Fruit fly (Drosophila melanogaster) whole organism, embryonic: ENCODE data around the gene Atx-1.

Experiments
- Abd-B ChIP-seq: fragments of 200-800 bp; sonication (Bioruptor generic); optimal IDR thresholded peaks from 2 replicates; lab custom pipeline; 2018; ENCODE audit warnings: missing biosample characterization, mild to moderate bottlenecking, missing genetic modification characterization, moderate library complexity
- Bgb ChIP-seq: fragments of 200-800 bp; sonication (Bioruptor generic); IDR thresholded peaks from 2 replicates; pipeline ENCODE4 v1.3.6; 2022; ENCODE audit warnings: missing biosample characterization, missing genetic modification characterization; ENCODE audit not compliant: partially characterized antibody
- Blimp-1 ChIP-seq: fragments of 200-800 bp; sonication (Bioruptor generic); optimal IDR thresholded peaks from 3 replicates; lab custom pipeline; 2018; ENCODE audit warnings: missing biosample characterization, missing genetic modification characterization, mild to moderate bottlenecking, moderate library complexity, missing genetic modification reagents
- BtbVII ChIP-seq: fragments of 200-800 bp; sonication (Bioruptor generic); optimal IDR thresholded peaks from 3 replicates; lab custom pipeline; 2017; ENCODE audit warnings: missing biosample characterization, mild to moderate bottlenecking, missing genetic modification characterization
- CG10209 ChIP-seq: fragments of 200-800 bp; sonication (Bioruptor generic); optimal IDR thresholded peaks from 3 replicates; lab custom pipeline; 2017; ENCODE audit warnings: missing biosample characterization, mild to moderate bottlenecking, missing genetic modification characterization, missing genetic modification reagents
- CG10979 ChIP-seq: fragments of 200-800 bp; sonication (Bioruptor generic); optimal IDR thresholded peaks from 2 replicates; lab custom pipeline; 2018; ENCODE audit warnings: missing biosample characterization, mild to moderate bottlenecking, missing genetic modification characterization, moderate library complexity
- CG11456 ChIP-seq: fragments of 200-800 bp; sonication (Bioruptor generic); IDR thresholded peaks from 3 replicates; pipeline ENCODE4 v1.3.6; 2022; ENCODE audit warnings: missing biosample characterization, missing genetic modification characterization
- CG12236 ChIP-seq: fragments of 200-800 bp; sonication (Bioruptor generic); optimal IDR thresholded peaks from 2 replicates; lab custom pipeline; 2016; ENCODE audit warnings: missing biosample characterization, missing genetic modification characterization
- CG1233 ChIP-seq: fragments of 200-800 bp; sonication (Bioruptor generic); optimal IDR thresholded peaks from 4 replicates; lab custom pipeline; 2018; ENCODE audit warnings: missing biosample characterization, mild to moderate bottlenecking, missing genetic modification characterization
- CG12391 ChIP-seq: fragments of 200-800 bp; sonication (Bioruptor generic); optimal IDR thresholded peaks from 3 replicates; lab custom pipeline; 2018; ENCODE audit warnings: missing biosample characterization, mild to moderate bottlenecking, missing genetic modification characterization, moderate library complexity
- CG12659 ChIP-seq: fragments of 200-800 bp; sonication (Bioruptor generic); optimal IDR thresholded peaks from 3 replicates; lab custom pipeline; 2017; ENCODE audit warnings: mild to moderate bottlenecking, missing biosample characterization, missing genetic modification reagents, missing genetic modification characterization
- CG13424 ChIP-seq: fragments of 200-800 bp; sonication (Bioruptor generic); optimal IDR thresholded peaks from 2 replicates; lab custom pipeline; 2019; ENCODE audit warnings: missing biosample characterization, mild to moderate bottlenecking, missing genetic modification characterization, moderate library complexity
- CG15696 ChIP-seq: fragments of 200-800 bp; sonication (Bioruptor generic); optimal IDR thresholded peaks from 2 replicates; lab custom pipeline; 2019; ENCODE audit warnings: missing biosample characterization, mild to moderate bottlenecking, missing genetic modification characterization, moderate library complexity
- CG1602 ChIP-seq: fragments of 200-800 bp; sonication (Bioruptor generic); optimal IDR thresholded peaks from 3 replicates; lab custom pipeline; 2016; ENCODE audit warnings: missing biosample characterization, missing genetic modification characterization
- CG16813 ChIP-seq: fragments of 200-800 bp; sonication (Bioruptor generic); IDR thresholded peaks from 3 replicates; pipeline ENCODE4 v1.3.6; 2022; ENCODE audit warnings: missing biosample characterization, missing genetic modification characterization; ENCODE audit not compliant: partially characterized antibody
- CG17359 ChIP-seq: fragments of 200-800 bp; sonication (Bioruptor generic); optimal IDR thresholded peaks from 3 replicates; lab custom pipeline; 2018; ENCODE audit warnings: missing biosample characterization, mild to moderate bottlenecking, missing genetic modification characterization, moderate library complexity
- CG30403 ChIP-seq: fragments of 200-800 bp; sonication (Bioruptor generic); optimal IDR thresholded peaks from 3 replicates; lab custom pipeline; 2016; ENCODE audit warnings: missing biosample characterization, missing genetic modification characterization
- CG31365 ChIP-seq: fragments of 200-800 bp; sonication (Bioruptor generic); optimal IDR thresholded peaks from 2 replicates; lab custom pipeline; 2018; ENCODE audit warnings: missing biosample characterization, mild to moderate bottlenecking, missing genetic modification characterization
- CG4424 ChIP-seq: fragments of 200-800 bp; sonication (Bioruptor generic); optimal IDR thresholded peaks from 3 replicates; lab custom pipeline; 2016; ENCODE audit warnings: missing biosample characterization, missing genetic modification characterization
- CG5953 ChIP-seq: fragments of 200-800 bp; sonication (Bioruptor generic); IDR thresholded peaks from 2 replicates; pipeline ENCODE4 v1.3.6; 2022; ENCODE audit warnings: missing biosample characterization, missing genetic modification characterization
- CG6654 ChIP-seq: fragments of 200-800 bp; sonication (Bioruptor generic); optimal IDR thresholded peaks from 2 replicates; lab custom pipeline; 2017; ENCODE audit warnings: missing biosample characterization, mild to moderate bottlenecking, missing genetic modification characterization
- CG7556 ChIP-seq: fragments of 200-800 bp; sonication (Bioruptor generic); optimal IDR thresholded peaks from 2 replicates; lab custom pipeline; 2017; ENCODE audit warnings: missing biosample characterization, mild to moderate bottlenecking, missing genetic modification characterization
- CG7839 ChIP-seq: fragments of 200-800 bp; sonication (Bioruptor generic); optimal IDR thresholded peaks from 3 replicates; lab custom pipeline; 2018; ENCODE audit warnings: missing biosample characterization, mild to moderate bottlenecking, missing genetic modification characterization, moderate library complexity
- D19A ChIP-seq: fragments of 200-800 bp; optimal IDR thresholded peaks from 3 replicates; lab custom pipeline; 2019; ENCODE audit warnings: missing biosample characterization, mild to moderate bottlenecking, missing genetic modification characterization, moderate library complexity
- Fer1 ChIP-seq: fragments of 200-800 bp; sonication (Bioruptor generic); optimal IDR thresholded peaks from 2 replicates; lab custom pipeline; 2017; ENCODE audit warnings: missing biosample characterization, mild to moderate bottlenecking, missing genetic modification characterization
- Hr3 ChIP-seq: fragments of 200-800 bp; sonication (Bioruptor generic); optimal IDR thresholded peaks from 3 replicates; lab custom pipeline; 2016; ENCODE audit warnings: missing biosample characterization, missing genetic modification characterization
- Myb ChIP-seq: fragments of 200-800 bp; sonication (Bioruptor generic); optimal IDR thresholded peaks from 2 replicates; lab custom pipeline; 2016; ENCODE audit warnings: missing biosample characterization, missing genetic modification characterization
- NfI ChIP-seq: fragments of 200-800 bp; sonication (Bioruptor generic); optimal IDR thresholded peaks from 3 replicates; lab custom pipeline; 2018; ENCODE audit warnings: missing biosample characterization, mild to moderate bottlenecking, missing genetic modification characterization, moderate library complexity
- Six4 ChIP-seq: fragments of 200-800 bp; sonication (Bioruptor generic); optimal IDR thresholded peaks from 2 replicates; lab custom pipeline; 2016; ENCODE audit warnings: missing biosample characterization, missing genetic modification characterization
- Spps ChIP-seq: fragments of 200-800 bp; sonication (Bioruptor generic); optimal IDR thresholded peaks from 2 replicates; lab custom pipeline; 2018; ENCODE audit warnings: missing biosample characterization, mild to moderate bottlenecking, missing genetic modification characterization
- abd-A ChIP-seq: fragments of 200-800 bp; sonication (Bioruptor generic); optimal IDR thresholded peaks from 3 replicates; lab custom pipeline; 2019; ENCODE audit warnings: missing biosample characterization, mild to moderate bottlenecking, missing genetic modification characterization, moderate library complexity
- amos ChIP-seq: fragments of 200-800 bp; sonication (Bioruptor generic); IDR thresholded peaks from 2 replicates; pipeline ENCODE4 v1.3.6; 2022; ENCODE audit warnings: missing biosample characterization, missing genetic modification characterization; ENCODE audit not compliant: partially characterized antibody
- ap ChIP-seq: fragments of 200-800 bp; sonication (Bioruptor generic); IDR thresholded peaks from 2 replicates; pipeline ENCODE4 v1.3.6; 2022; ENCODE audit warnings: missing biosample characterization, missing genetic modification characterization
- fd3F ChIP-seq: fragments of 200-800 bp; sonication (Bioruptor generic); optimal IDR thresholded peaks from 2 replicates; lab custom pipeline; 2018; ENCODE audit warnings: missing biosample characterization, mild to moderate bottlenecking, missing genetic modification characterization, moderate library complexity
- fd64A ChIP-seq: fragments of 200-800 bp; sonication (Bioruptor generic); optimal IDR thresholded peaks from 3 replicates; lab custom pipeline; 2018; ENCODE audit warnings: missing biosample characterization, mild to moderate bottlenecking, missing genetic modification characterization
- ftz-f1 ChIP-seq: fragments of 200-800 bp; sonication (Bioruptor generic); optimal IDR thresholded peaks from 2 replicates; lab custom pipeline; 2016; ENCODE audit warnings: missing biosample characterization, missing genetic modification characterization
- klu ChIP-seq: fragments of 200-800 bp; sonication (Bioruptor generic); IDR thresholded peaks from 2 replicates; pipeline ENCODE4 v1.3.6; 2022; ENCODE audit warnings: missing biosample characterization, missing genetic modification characterization
- mam ChIP-seq: fragments of 200-800 bp; sonication (Bioruptor generic); optimal IDR thresholded peaks from 3 replicates; lab custom pipeline; 2016; ENCODE audit warnings: missing biosample characterization, missing genetic modification characterization
- nmo ChIP-seq: fragments of 200-800 bp; sonication (Bioruptor generic); optimal IDR thresholded peaks from 2 replicates; lab custom pipeline; 2018; ENCODE audit warnings: missing biosample characterization, mild to moderate bottlenecking, missing genetic modification characterization, moderate library complexity
- row ChIP-seq: fragments of 200-800 bp; sonication (Bioruptor generic); IDR thresholded peaks from 3 replicates; pipeline ENCODE4 v1.3.6; 2022; ENCODE audit warnings: missing biosample characterization, missing genetic modification characterization
- run ChIP-seq: fragments of 200-800 bp; sonication (Bioruptor generic); optimal IDR thresholded peaks from 3 replicates; lab custom pipeline; 2018; ENCODE audit warnings: missing biosample characterization, mild to moderate bottlenecking, missing genetic modification characterization
- sd ChIP-seq: fragments of 200-800 bp; sonication (Bioruptor generic); optimal IDR thresholded peaks from 3 replicates; lab custom pipeline; 2018; ENCODE audit warnings: missing biosample characterization, mild to moderate bottlenecking, missing genetic modification characterization, moderate library complexity
- sens ChIP-seq: fragments of 200-800 bp; sonication (Bioruptor generic); peaks from one replicate; lab custom pipeline; 2016; ENCODE audit warnings: missing biosample characterization, missing genetic modification characterization
- sens-2 ChIP-seq: fragments of 200-800 bp; sonication (Bioruptor generic); IDR thresholded peaks from 2 replicates; pipeline ENCODE4 v1.3.6; 2022; ENCODE audit warnings: missing biosample characterization, missing genetic modification characterization
- slou ChIP-seq: fragments of 200-800 bp; sonication (Bioruptor generic); optimal IDR thresholded peaks from 3 replicates; lab custom pipeline; 2016; ENCODE audit warnings: missing biosample characterization, missing genetic modification characterization
- so ChIP-seq: fragments of 200-800 bp; sonication (Bioruptor generic); IDR thresholded peaks from 3 replicates; pipeline ENCODE4 v1.3.6; 2022; ENCODE audit warnings: missing biosample characterization, missing genetic modification characterization
- usp ChIP-seq: fragments of >200 bp; optimal IDR thresholded peaks from 2 replicates; lab custom pipeline; 2017; ENCODE audit warnings: missing biosample characterization, missing genetic modification characterization
- zen ChIP-seq: fragments of 200-800 bp; sonication (Bioruptor generic); optimal IDR thresholded peaks from 3 replicates; lab custom pipeline; 2018; ENCODE audit warnings: missing biosample characterization, mild to moderate bottlenecking, missing genetic modification characterization, moderate library complexity

Gene Atx-1

dm6 chrX:6867175-6868023 lies 44.4 kb downstream of the Atx-1 start, which contains the start of gene CG14434 (continued):
- TF ChIP-seq CG6654 (GFP tag; lab: Kevin White, UChicago) (peak; percentile 75), ap (0 out of 2 replicates have a peak, but pooled peaks have one; percentile 2), CG12236 (GFP tag; lab: Kevin White, UChicago) (peak; percentile 34), klu (GFP tag; lab: Robert Waterston, UW) (peak; percentile 45; the same call in 1 of the 2 replicates), so (peak; percentile 45; the same call in 1 of the 3 replicates), CG30403 (GFP tag; lab: Kevin White, UChicago) (peak; percentile 90), CG1233 (peak; percentile 100), slou (GFP tag; lab: Kevin White, UChicago) (peak; percentile 33), Blimp-1 (GFP tag; lab: Kevin White, UChicago) (peak; percentile 68), usp (no peak), fd3F (peak; percentile 65), Spps (tag; lab: Kevin White, UChicago) (peak; percentile 64), sens-2 (GFP tag; lab: Robert Waterston, UW) (no peak), Hr3 (GFP tag; lab: Kevin White, UChicago) (peak; percentile 84), CG12391 (tag; lab: Kevin White, UChicago) (peak; percentile 84), CG15696 (peak; percentile 63), CG13424 (tag; lab: Kevin White, UChicago) (peak; percentile 84), fd64A (GFP tag; lab: Kevin White, UChicago) (no peak), CG16813 (GFP tag; lab: Robert Waterston, UW) (no peak), CG10979 (tag; lab: Kevin White, UChicago) (peak; percentile 87), abd-A (tag; lab: Kevin White, UChicago) (peak; percentile 64), CG11456 (GFP tag; lab: Robert Waterston, UW) (no peak; the same call in 2 of the 3 replicates), CG10209 (GFP tag; lab: Kevin White, UChicago) (peak; percentile 78), CG1602 (peak; percentile 74), BtbVII (peak; percentile 78), sens (GFP tag; lab: Kevin White, UChicago) (peak; percentile 97), run (peak; percentile 28), ftz-f1 (GFP tag; lab: Kevin White, UChicago) (no peak), NfI (GFP tag; lab: Kevin White, UChicago) (peak; percentile 68), D19A (peak; percentile 75), Abd-B (GFP tag; lab: Kevin White, UChicago) (peak; percentile 82), CG4424 (GFP tag; lab: Kevin White, UChicago) (peak; percentile 88), zen (tag; lab: Kevin White, UChicago) (peak; percentile 21), CG31365 (tag; lab: Kevin White, UChicago) (no peak), CG7839 (peak; percentile 89), nmo (GFP tag; lab: Kevin White, UChicago) (peak; percentile 90), Bgb (GFP tag; lab: Robert Waterston, UW) (peak; percentile 24; the same call in 1 of the 2 replicates), Fer1 (peak; percentile 60), Myb (GFP tag; lab: Kevin White, UChicago) (peak; percentile 42), CG17359 (tag; lab: Kevin White, UChicago) (peak; percentile 70), CG5953 (0 out of 2 replicates have a peak, but pooled peaks have one; percentile 9), CG12659 (GFP tag; lab: Kevin White, UChicago) (peak; percentile 87), sd (tag; lab: Kevin White, UChicago) (peak; percentile 46), Six4 (GFP tag; lab: Kevin White, UChicago) (peak; percentile 77), row (peak; percentile 74), CG7556 (GFP tag; lab: Kevin White, UChicago) (peak; percentile 96), amos (0 out of 2 replicates have a peak, but pooled peaks have one; percentile 6), mam (GFP tag; lab: Kevin White, UChicago) (peak; percentile 50)
